Worm (Caenorhabditis elegans) whole organism, L4 larva: Measurements from ENCODE around the gene del-10.

Source experiments
- D1046.2 ChIP-seq: fragments of 200-800 bp; sonication (Bioruptor generic); IDR thresholded peaks from 2 replicates; pipeline ENCODE4 v1.3.6; 2022; ENCODE audit warnings: missing genetic modification characterization, missing compliant biosample characterization
- F10B5.3 ChIP-seq: sonication (generic microtip); optimal IDR thresholded peaks from 2 replicates; lab custom pipeline; 2016; ENCODE audit warnings: mild to moderate bottlenecking, missing genetic modification characterization, missing compliant biosample characterization
- F37D6.2 ChIP-seq: sonication (generic microtip); optimal IDR thresholded peaks from 2 replicates; lab custom pipeline; 2016; ENCODE audit warnings: mild to moderate bottlenecking, missing genetic modification characterization, missing compliant biosample characterization
- F49E8.2 ChIP-seq: sonication (generic microtip); optimal IDR thresholded peaks from 2 replicates; lab custom pipeline; 2016; ENCODE audit warnings: missing compliant biosample characterization, mild to moderate bottlenecking, missing genetic modification characterization, borderline replicate concordance
- Y48G9A.11 ChIP-seq: fragments of 200-800 bp; sonication (Bioruptor generic); IDR thresholded peaks from 2 replicates; pipeline ENCODE4 v1.3.6; 2022; ENCODE audit warnings: missing genetic modification reagents, missing genetic modification characterization, missing compliant biosample characterization
- Y5F2A.4 ChIP-seq: fragments of 200-800 bp; sonication (Bioruptor generic); optimal IDR thresholded peaks from 2 replicates; lab custom pipeline; 2018; ENCODE audit warnings: mild to moderate bottlenecking, missing genetic modification characterization, missing compliant biosample characterization
- ZK337.2 ChIP-seq: fragments of 200-800 bp; sonication (Bioruptor generic); IDR thresholded peaks from 2 replicates; pipeline ENCODE4 v1.3.6; 2022; ENCODE audit warnings: missing genetic modification reagents, missing genetic modification characterization, missing compliant biosample characterization
- ama-1 ChIP-seq: fragments of 150-350 bp; optimal IDR thresholded peaks from 2 replicates; lab custom pipeline; 2014; ENCODE audit warnings: inconsistent platforms, mixed read lengths
- arid-1 ChIP-seq: fragments of 200-800 bp; sonication (Bioruptor generic); conservative IDR thresholded peaks from 2 replicates; pipeline ENCODE4 v1.3.6; 2022; ENCODE audit warnings: missing genetic modification reagents, missing genetic modification characterization, missing compliant biosample characterization
- ceh-82 ChIP-seq: sonication (generic microtip); optimal IDR thresholded peaks from 2 replicates; lab custom pipeline; 2017; ENCODE audit warnings: missing biosample characterization, missing genetic modification characterization
- daf-16 ChIP-seq, 3 experiments: sonication (generic microtip); optimal IDR thresholded peaks; 2 replicates each; lab custom pipeline; 2016 to 2017; ENCODE audit warnings: missing genetic modification characterization in 3 of 3, missing genetic modification reagents in 3 of 3, mild to moderate bottlenecking in 2 of 3, missing compliant biosample characterization in 2 of 3, missing biosample characterization in 1 of 3, moderate library complexity in 1 of 3
- daf-19 ChIP-seq: fragments of 200-800 bp; sonication (Bioruptor generic); conservative IDR thresholded peaks from 2 replicates; pipeline ENCODE4 v1.3.6; 2022; ENCODE audit warnings: missing genetic modification characterization, missing compliant biosample characterization
- dmd-6 ChIP-seq: fragments of 200-800 bp; sonication (Bioruptor generic); IDR thresholded peaks from 2 replicates; pipeline ENCODE4 v1.3.6; 2022; ENCODE audit warnings: missing genetic modification reagents, missing genetic modification characterization, missing compliant biosample characterization
- dve-1 ChIP-seq: sonication (generic microtip); optimal IDR thresholded peaks from 2 replicates; lab custom pipeline; 2017; ENCODE audit warnings: antibody characterized with exemption, mild to moderate bottlenecking, missing genetic modification characterization, missing compliant biosample characterization; ENCODE audit not compliant: insufficient read depth
- hlh-11 ChIP-seq: fragments of 200-800 bp; sonication (Bioruptor generic); optimal IDR thresholded peaks from 2 replicates; lab custom pipeline; 2018; ENCODE audit warnings: mild to moderate bottlenecking, missing genetic modification characterization, missing compliant biosample characterization
- hlh-30 ChIP-seq: sonication (generic microtip); optimal IDR thresholded peaks from 2 replicates; lab custom pipeline; 2017; ENCODE audit warnings: antibody characterized with exemption, mild to moderate bottlenecking, missing genetic modification characterization, missing compliant biosample characterization; ENCODE audit not compliant: insufficient read depth
- lin-1 ChIP-seq: fragments of 200-800 bp; sonication (Bioruptor generic); IDR thresholded peaks from 2 replicates; pipeline ENCODE4 v1.3.6; 2022; ENCODE audit warnings: missing genetic modification reagents, missing genetic modification characterization, missing compliant biosample characterization
- lin-38 ChIP-seq: fragments of 200-800 bp; sonication (Bioruptor generic); IDR thresholded peaks from 2 replicates; pipeline ENCODE4 v1.3.6; 2022; ENCODE audit warnings: missing genetic modification reagents, missing genetic modification characterization, missing compliant biosample characterization
- mes-2 ChIP-seq: sonication (generic microtip); optimal IDR thresholded peaks from 2 replicates; lab custom pipeline; 2016; ENCODE audit warnings: missing genotype, mild to moderate bottlenecking, missing genetic modification characterization, missing compliant biosample characterization; ENCODE audit not compliant: poor library complexity, severe bottlenecking
- mxl-2 ChIP-seq: fragments of 200-800 bp; sonication (Bioruptor generic); conservative IDR thresholded peaks from 2 replicates; pipeline ENCODE4 v1.3.6; 2022; ENCODE audit warnings: missing genetic modification reagents, missing genetic modification characterization, missing compliant biosample characterization
- mxl-3 ChIP-seq: fragments of 200-800 bp; sonication (Bioruptor generic); optimal IDR thresholded peaks from 2 replicates; lab custom pipeline; 2018; ENCODE audit warnings: mild to moderate bottlenecking, missing genetic modification characterization, missing compliant biosample characterization
- nhr-102 ChIP-seq: sonication (generic microtip); optimal IDR thresholded peaks from 2 replicates; lab custom pipeline; 2016; ENCODE audit warnings: mild to moderate bottlenecking, missing genetic modification characterization, moderate library complexity, missing compliant biosample characterization
- nhr-25 ChIP-seq: sonication (generic microtip); optimal IDR thresholded peaks from 2 replicates; lab custom pipeline; 2017; ENCODE audit warnings: missing genetic modification characterization, mild to moderate bottlenecking, missing compliant biosample characterization, antibody characterized with exemption, moderate library complexity, borderline replicate concordance; ENCODE audit not compliant: insufficient read depth
- nhr-28 ChIP-seq: fragments of 150-350 bp; optimal IDR thresholded peaks from 2 replicates; lab custom pipeline; 2014; ENCODE audit warnings: missing biosample characterization, missing genetic modification characterization
- nhr-42 ChIP-seq: fragments of 200-800 bp; sonication (Bioruptor generic); IDR thresholded peaks from 2 replicates; pipeline ENCODE4 v1.3.6; 2022; ENCODE audit warnings: missing genetic modification characterization, missing compliant biosample characterization
- php-3 ChIP-seq: fragments of 200-800 bp; sonication (Bioruptor generic); IDR thresholded peaks from 2 replicates; pipeline ENCODE4 v1.3.6; 2022; ENCODE audit warnings: missing genetic modification reagents, missing genetic modification characterization, missing compliant biosample characterization
- pqm-1 ChIP-seq: sonication (generic microtip); optimal IDR thresholded peaks from 2 replicates; lab custom pipeline; 2017; ENCODE audit warnings: missing biosample characterization, missing genetic modification characterization
- rbr-2 ChIP-seq: sonication (generic microtip); optimal IDR thresholded peaks from 2 replicates; lab custom pipeline; 2016; ENCODE audit warnings: missing genotype, missing genetic modification characterization, missing compliant biosample characterization
- saeg-2 ChIP-seq: fragments of 200-800 bp; sonication (Bioruptor generic); IDR thresholded peaks from 2 replicates; pipeline ENCODE4 v1.3.6; 2022; ENCODE audit warnings: missing genetic modification reagents, missing genetic modification characterization, missing compliant biosample characterization
- sdz-12 ChIP-seq: fragments of 200-800 bp; sonication (Bioruptor generic); optimal IDR thresholded peaks from 2 replicates; lab custom pipeline; 2018; ENCODE audit warnings: mild to moderate bottlenecking, missing genetic modification characterization, missing compliant biosample characterization
- spr-1 ChIP-seq: sonication (generic microtip); optimal IDR thresholded peaks from 2 replicates; lab custom pipeline; 2016; ENCODE audit warnings: mild to moderate bottlenecking, missing genetic modification characterization, missing compliant biosample characterization
- unc-130 ChIP-seq: sonication (generic microtip); optimal IDR thresholded peaks from 2 replicates; lab custom pipeline; 2016; ENCODE audit warnings: missing genetic modification reagents, missing genetic modification characterization, missing compliant biosample characterization
- unc-39 ChIP-seq: sonication (generic microtip); optimal IDR thresholded peaks from 2 replicates; lab custom pipeline; 2017; ENCODE audit warnings: missing biosample characterization, missing genetic modification characterization
- vab-7 ChIP-seq: fragments of 200-800 bp; sonication (Bioruptor generic); IDR thresholded peaks from 2 replicates; pipeline ENCODE4 v1.3.6; 2022; ENCODE audit warnings: missing genetic modification reagents, missing genetic modification characterization, missing compliant biosample characterization
- zag-1 ChIP-seq: fragments of 150-350 bp; optimal IDR thresholded peaks from 2 replicates; lab custom pipeline; 2014; ENCODE audit warnings: missing biosample characterization, missing genetic modification characterization
- zfp-2 ChIP-seq: sonication (generic microtip); optimal IDR thresholded peaks from 2 replicates; lab custom pipeline; 2016; ENCODE audit warnings: mild to moderate bottlenecking, missing genetic modification characterization, missing compliant biosample characterization
- zip-2 ChIP-seq: fragments of 150-350 bp; optimal IDR thresholded peaks from 2 replicates; lab custom pipeline; 2014; ENCODE audit warnings: missing biosample characterization, missing genetic modification characterization

The del-10 gene

ce11 chrII:6521316-6521715 lies 39.4 kb upstream of the del-10 start, which contains the start of gene toe-2:
toe-2 (minus strand) TSS chrII:6521385.
- TF ChIP-seq dve-1 (tag; lab: Kevin White, UChicago) (peak; percentile 18), arid-1 (GFP tag; lab: Robert Waterston, UW) (no peak), ZK337.2 (GFP tag; lab: Robert Waterston, UW) (no peak), zip-2 (tag; lab: Kevin White, UChicago) (no peak), php-3 (GFP tag; lab: Robert Waterston, UW) (no peak), Y48G9A.11 (GFP tag; lab: Robert Waterston, UW) (no peak), nhr-102 (tag; lab: Kevin White, UChicago) (no peak), rbr-2 (tag; lab: Kevin White, UChicago) (no peak), hlh-11 (tag; lab: Kevin White, UChicago) (peak; percentile 37), vab-7 (GFP tag; lab: Robert Waterston, UW) (no peak), F37D6.2 (tag; lab: Kevin White, UChicago) (no peak), daf-16 (GFP tag; optimal IDR thresholded peaks at IDR 0.05; lab: Kevin White, UChicago) (no peak), daf-16 (tag; optimal IDR thresholded peaks at IDR 0.05; lab: Kevin White, UChicago) (peak; percentile 88), saeg-2 (GFP tag; lab: Robert Waterston, UW) (no peak), F10B5.3 (tag; lab: Kevin White, UChicago) (no peak), daf-19 (no peak), zag-1 (tag; lab: Kevin White, UChicago) (no peak), spr-1 (tag; lab: Kevin White, UChicago) (no peak), nhr-25 (tag; lab: Kevin White, UChicago) (no peak), mxl-2 (GFP tag; lab: Robert Waterston, UW) (no peak), Y5F2A.4 (no peak), mes-2 (no peak), sdz-12 (GFP tag; lab: Kevin White, UChicago) (no peak), F49E8.2 (tag; lab: Kevin White, UChicago) (no peak), ceh-82 (no peak), zfp-2 (tag; lab: Kevin White, UChicago) (no peak), unc-39 (tag; lab: Kevin White, UChicago) (no peak), ama-1 (no peak)

ce11 chrII:6520103-6520502 lies 38.2 kb upstream of the del-10 start:
- 0 out of 2 replicates have a peak, but pooled peaks have one; percentile 17 for TF ChIP-seq lin-1
- TF ChIP-seq pqm-1 (tag; lab: Kevin White, UChicago) = peak; percentile 74
- peak; percentile 33 for TF ChIP-seq mes-2
- TF ChIP-seq nhr-28 (tag; lab: Kevin White, UChicago) = peak; percentile 31
- no peak for TF ChIP-seq hlh-30
- TF ChIP-seq hlh-11 (tag; lab: Kevin White, UChicago) = peak; percentile 71
- TF ChIP-seq daf-16 (GFP tag; optimal IDR thresholded peaks at IDR 0.05; lab: Kevin White, UChicago) = no peak
- TF ChIP-seq daf-16 (tag; optimal IDR thresholded peaks at IDR 0.05; lab: Kevin White, UChicago) = peak; percentile 95
- peak; percentile 3 for TF ChIP-seq mxl-3
- TF ChIP-seq D1046.2 (GFP tag; lab: Robert Waterston, UW) = no peak
- TF ChIP-seq dve-1 (tag; lab: Kevin White, UChicago) = peak; percentile 42
- TF ChIP-seq dmd-6 (GFP tag; lab: Robert Waterston, UW) = peak; percentile 67

ce11 chrII:6519703-6520102 lies 37.8 kb upstream of the del-10 start:
- TF ChIP-seq lin-38 (GFP tag; lab: Robert Waterston, UW) (peak; percentile 86), unc-130 (peak; percentile 80), nhr-42 (GFP tag; lab: Robert Waterston, UW) (no peak)
